Fruit fly (Drosophila melanogaster): ENCODE data around the gene spn-A.

spn-A gene

DNA sequence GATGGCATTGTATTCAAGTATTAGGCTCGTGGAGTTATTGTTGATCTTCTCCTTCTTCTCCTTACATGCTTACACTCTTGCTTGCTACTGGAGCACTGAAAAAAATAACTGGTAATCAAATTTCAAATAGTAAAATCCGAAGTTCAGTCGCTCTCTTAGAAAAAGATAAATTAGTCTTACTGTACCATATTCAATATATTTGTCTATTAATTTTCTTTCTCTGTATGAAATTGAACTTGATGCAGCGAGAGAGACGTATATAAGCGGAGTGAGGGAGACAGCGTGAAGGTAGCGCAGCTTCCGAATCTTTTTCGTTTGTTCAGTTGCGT, 5.3 kb upstream of the spn-A start (continued):
- TF ChIP-seq CG12299 (tag; optimal IDR thresholded peaks at IDR 0.05), result peak; percentile 48
- peak; percentile 94 for TF ChIP-seq ttk (GFP tag; IDR thresholded peaks at IDR 0.05)
- TF ChIP-seq exex (tag; optimal IDR thresholded peaks at IDR 0.05), result peak; percentile 36
- peak; percentile 92 for TF ChIP-seq unpg (GFP tag; optimal IDR thresholded peaks at IDR 0.05)
- TF ChIP-seq CG2129 (GFP tag; IDR thresholded peaks at IDR 0.05; ENCODE audit: partially characterized antibody), result no peak
- TF ChIP-seq gcm (GFP tag; optimal IDR thresholded peaks at IDR 0.05), result peak; percentile 88
- TF ChIP-seq CG15269 (tag; optimal IDR thresholded peaks at IDR 0.05), result peak; percentile 78
- no peak for TF ChIP-seq YL-1 (GFP tag; optimal IDR thresholded peaks at IDR 0.05)
- TF ChIP-seq CG4617 (GFP tag; optimal IDR thresholded peaks at IDR 0.05; ENCODE audit: borderline replicate concordance), result peak; percentile 24
- peak; percentile 91 for TF ChIP-seq Rx (GFP tag; IDR thresholded peaks at IDR 0.05)
- TF ChIP-seq CG7786 (GFP tag; optimal IDR thresholded peaks at IDR 0.05), result peak; percentile 60
- peak; percentile 89 for TF ChIP-seq CG7839 (tag; optimal IDR thresholded peaks at IDR 0.05)
- TF ChIP-seq klu (GFP tag; IDR thresholded peaks at IDR 0.05), result peak; percentile 75
- TF ChIP-seq fd102C (GFP tag; optimal IDR thresholded peaks at IDR 0.05), result no peak
- TF ChIP-seq CG10979 (tag; optimal IDR thresholded peaks at IDR 0.05), result peak; percentile 94
- TF ChIP-seq ci (GFP tag; IDR thresholded peaks at IDR 0.05), result peak; percentile 97
- TF ChIP-seq Sox102F (GFP tag; optimal IDR thresholded peaks at IDR 0.05), result peak; percentile 88
- TF ChIP-seq Oli (tag; optimal IDR thresholded peaks at IDR 0.05), result peak; percentile 73
- TF ChIP-seq CG16863 (GFP tag; optimal IDR thresholded peaks at IDR 0.05), result peak; percentile 73
- peak in 1 of 2 experiments; percentile 76 for TF ChIP-seq eve (GFP tag; optimal IDR thresholded peaks at IDR 0.05)
- TF ChIP-seq CG8290 (GFP tag; optimal IDR thresholded peaks at IDR 0.05), result peak; percentile 85
- TF ChIP-seq CG8290 (tag; optimal IDR thresholded peaks at IDR 0.05), result peak in 1 of 2 experiments; percentile 77
- TF ChIP-seq Abd-B (GFP tag; optimal IDR thresholded peaks at IDR 0.05), result peak; percentile 80
- no peak for TF ChIP-seq CG2116 (GFP tag; optimal IDR thresholded peaks at IDR 0.05)

DNA sequence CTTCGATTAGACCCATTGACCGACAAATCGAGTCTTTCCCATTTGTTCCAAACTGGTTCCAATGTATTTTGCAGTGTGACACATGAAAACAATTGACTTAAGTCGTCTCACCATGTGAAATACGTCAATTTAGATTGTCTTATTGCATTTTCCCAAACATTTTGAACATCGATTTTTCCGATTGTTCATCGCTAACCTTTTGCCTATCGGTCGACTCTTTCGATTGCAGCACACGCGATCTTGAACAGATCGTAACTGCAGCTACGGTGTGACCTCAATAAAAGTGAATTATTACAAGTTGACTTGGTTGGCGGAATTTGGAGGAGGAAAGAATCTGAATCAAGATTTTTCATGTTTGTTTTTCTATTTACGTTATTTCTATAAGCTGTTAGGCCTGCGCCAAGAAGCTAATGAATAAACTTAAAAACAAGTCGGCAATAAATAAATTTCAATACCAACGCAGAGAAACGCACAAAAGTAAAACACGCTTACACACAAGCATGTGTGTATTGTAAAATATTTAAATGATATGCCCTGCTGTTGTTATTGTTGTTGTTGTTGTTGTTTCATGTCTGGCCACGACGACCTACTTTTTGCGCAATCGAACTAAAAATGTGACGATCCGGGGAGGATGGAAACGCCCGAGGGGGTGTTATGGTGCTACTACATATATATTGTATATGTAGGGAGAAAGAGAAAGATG, 4.8 kb upstream of the spn-A start:
- TF ChIP-seq Poxn (GFP tag; IDR thresholded peaks at IDR 0.05) (no peak), Doc2 (GFP tag; IDR thresholded peaks at IDR 0.05) (no peak), CG6791 (GFP tag; IDR thresholded peaks at IDR 0.05; ENCODE audit: partially characterized antibody) (peak; percentile 64; the same call in 1 of the 3 replicates), dati (GFP tag; IDR thresholded peaks at IDR 0.05) (no peak), CG8359 (GFP tag; optimal IDR thresholded peaks at IDR 0.05; ENCODE audit: borderline replicate concordance) (no peak), Kr (GFP tag; optimal IDR thresholded peaks at IDR 0.05) (no peak), Fer1 (GFP tag; optimal IDR thresholded peaks at IDR 0.05) (no peak), vfl (GFP tag; optimal IDR thresholded peaks at IDR 0.05) (no peak), MBD-R2 (GFP tag; IDR thresholded peaks at IDR 0.05) (no peak), CoRest (tag; optimal IDR thresholded peaks at IDR 0.05) (no peak), usp (GFP tag; optimal IDR thresholded peaks at IDR 0.05) (no peak), MTF-1 (GFP tag; optimal IDR thresholded peaks at IDR 0.05; ENCODE audit: borderline replicate concordance) (no peak), MESR4 (GFP tag; optimal IDR thresholded peaks at IDR 0.05) (no peak), tio (GFP tag; optimal IDR thresholded peaks at IDR 0.05) (no peak), nau (GFP tag; optimal IDR thresholded peaks at IDR 0.05) (no peak), CG4730 (GFP tag; IDR thresholded peaks at IDR 0.05) (no peak), crol (GFP tag; IDR thresholded peaks at IDR 0.05) (peak; percentile 94), CTCF (GFP tag; optimal IDR thresholded peaks at IDR 0.05) (no peak), GATAe (GFP tag; conservative IDR thresholded peaks at IDR 0.05) (no peak), dmrt11E (tag; optimal IDR thresholded peaks at IDR 0.05) (no peak), p53 (GFP tag; optimal IDR thresholded peaks at IDR 0.05) (no peak), seq (GFP tag; IDR thresholded peaks at IDR 0.05) (no peak), phol (tag; optimal IDR thresholded peaks at IDR 0.05) (no peak), CG2875 (GFP tag; optimal IDR thresholded peaks at IDR 0.05) (no peak), HHEX (GFP tag; optimal IDR thresholded peaks at IDR 0.05) (no peak), Dfd (GFP tag; optimal IDR thresholded peaks at IDR 0.05) (no peak), gro (GFP tag; optimal IDR thresholded peaks at IDR 0.05) (no peak)
